Fruit fly (Drosophila melanogaster): ENCODE measurements around the gene CG12104.

The CG12104 gene

DNA sequence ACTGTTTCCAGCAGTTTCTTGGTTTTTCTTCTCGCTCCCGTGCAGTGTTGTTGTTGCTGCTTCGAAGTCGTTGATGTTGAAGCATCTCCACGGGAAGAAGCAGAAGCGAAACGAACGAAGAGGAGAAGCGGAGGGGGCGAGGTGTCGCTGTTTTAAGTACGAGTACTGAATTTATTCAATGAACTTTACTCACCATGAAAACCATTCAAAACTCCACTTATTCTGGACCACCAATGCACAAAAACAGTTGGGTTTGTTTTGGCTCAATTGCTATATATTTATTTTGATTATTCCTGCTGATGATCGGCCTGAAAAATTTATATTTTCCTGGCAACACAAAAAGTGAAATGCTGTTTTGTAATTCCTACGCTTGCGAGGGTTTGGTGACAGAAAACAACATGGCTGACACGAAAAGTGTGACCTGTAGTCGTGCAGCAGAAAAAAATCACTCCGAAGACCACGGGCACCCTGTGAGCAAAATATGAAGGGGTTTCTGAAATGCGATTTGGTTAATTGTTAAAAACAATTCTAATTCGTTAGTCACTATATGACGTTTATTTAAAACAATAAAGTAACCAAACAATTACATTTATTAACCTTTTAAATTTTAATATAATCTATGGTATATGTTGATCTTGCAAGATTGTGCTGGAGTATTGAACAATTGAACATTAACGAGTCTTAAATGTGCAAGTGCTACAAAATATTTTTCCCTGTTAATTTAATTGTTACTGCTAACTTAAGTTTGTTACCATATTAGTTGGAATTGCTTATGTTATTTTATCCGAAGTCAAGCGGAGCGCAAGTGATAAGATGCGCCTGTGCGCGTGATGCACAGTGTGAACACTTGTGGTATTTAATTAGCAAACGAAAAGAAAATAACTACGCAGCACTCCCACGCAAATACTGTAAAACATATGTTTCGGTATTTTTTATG, 34.0 kb downstream of the CG12104 start, which contains the start of gene CG7879 (continued):
- no peak for TF ChIP-seq Hey (tag; optimal IDR thresholded peaks at IDR 0.05)
- no peak; the same call in 1 of the 2 replicates for TF ChIP-seq Ptx1 (GFP tag; IDR thresholded peaks at IDR 0.05)
- TF ChIP-seq Eip74EF (GFP tag; optimal IDR thresholded peaks at IDR 0.05) = no peak
- TF ChIP-seq CG30403 (GFP tag; optimal IDR thresholded peaks at IDR 0.05) = peak; percentile 68
- TF ChIP-seq Hr3 (GFP tag; optimal IDR thresholded peaks at IDR 0.05) = peak; percentile 16
- peak; percentile 22; the same call in 1 of the 2 replicates for TF ChIP-seq NFAT (GFP tag; IDR thresholded peaks at IDR 0.05)
- no peak for TF ChIP-seq CG4328 (GFP tag; optimal IDR thresholded peaks at IDR 0.05)
- peak; percentile 31 for TF ChIP-seq pum (GFP tag; optimal IDR thresholded peaks at IDR 0.05)
- TF ChIP-seq cg (GFP tag; optimal IDR thresholded peaks at IDR 0.05) = no peak
- TF ChIP-seq CG10321 (GFP tag; IDR thresholded peaks at IDR 0.05) = no peak
- peak; percentile 29 for TF ChIP-seq CG13424 (tag; optimal IDR thresholded peaks at IDR 0.05)
- TF ChIP-seq CG6654 (GFP tag; optimal IDR thresholded peaks at IDR 0.05) = no peak
- peak; percentile 98 for TF ChIP-seq nerfin-1 (tag; optimal IDR thresholded peaks at IDR 0.05)
- no peak for TF ChIP-seq D19A (tag; optimal IDR thresholded peaks at IDR 0.05)
- TF ChIP-seq mam (GFP tag; optimal IDR thresholded peaks at IDR 0.05) = peak; percentile 46
- TF ChIP-seq Kr (GFP tag; optimal IDR thresholded peaks at IDR 0.05) = no peak
- TF ChIP-seq Lhr (GFP tag; optimal IDR thresholded peaks at IDR 0.05) = peak; percentile 27
- no peak for TF ChIP-seq emc (GFP tag; optimal IDR thresholded peaks at IDR 0.05)
- no peak for TF ChIP-seq Dfd (GFP tag; optimal IDR thresholded peaks at IDR 0.05)
- TF ChIP-seq CG3995 (GFP tag; optimal IDR thresholded peaks at IDR 0.05) = peak; percentile 55
- peak; percentile 7 for TF ChIP-seq gcm (GFP tag; optimal IDR thresholded peaks at IDR 0.05)
- no peak for TF ChIP-seq fd64A (GFP tag; optimal IDR thresholded peaks at IDR 0.05)
- no peak for TF ChIP-seq CG10462 (GFP tag; optimal IDR thresholded peaks at IDR 0.05)
- TF ChIP-seq tin (GFP tag; optimal IDR thresholded peaks at IDR 0.05) = peak; percentile 8
- peak in 1 of 2 experiments; percentile 11 for TF ChIP-seq dpn (GFP tag; optimal IDR thresholded peaks at IDR 0.05)
- no peak for TF ChIP-seq CG3726 (GFP tag; IDR thresholded peaks at IDR 0.05)
- no peak for TF ChIP-seq Asciz (GFP tag; optimal IDR thresholded peaks at IDR 0.05)
- no peak for TF ChIP-seq CG7271 (tag; optimal IDR thresholded peaks at IDR 0.05)
- TF ChIP-seq CG14014 (GFP tag; IDR thresholded peaks at IDR 0.05) = no peak
- no peak for TF ChIP-seq Opbp (GFP tag; IDR thresholded peaks at IDR 0.05; ENCODE audit: partially characterized antibody)
- TF ChIP-seq CG8478 (optimal IDR thresholded peaks at IDR 0.05) = no peak
- no peak for TF ChIP-seq CG2120 (GFP tag; optimal IDR thresholded peaks at IDR 0.05)
- TF ChIP-seq cwo (GFP tag; optimal IDR thresholded peaks at IDR 0.05) = no peak
- TF ChIP-seq hbn (GFP tag; IDR thresholded peaks at IDR 0.05; ENCODE audit: partially characterized antibody) = no peak; the same call in 1 of the 2 replicates
- TF ChIP-seq CG10431 (GFP tag; optimal IDR thresholded peaks at IDR 0.05) = no peak
- no peak for TF ChIP-seq C15 (GFP tag; IDR thresholded peaks at IDR 0.05)
- TF ChIP-seq CG2202 (tag; optimal IDR thresholded peaks at IDR 0.05) = no peak
- TF ChIP-seq CG3407 (GFP tag; optimal IDR thresholded peaks at IDR 0.05) = no peak
- no peak for TF ChIP-seq CG10274 (GFP tag; optimal IDR thresholded peaks at IDR 0.05)
- no peak for TF ChIP-seq fru (optimal IDR thresholded peaks at IDR 0.05)
- no peak for TF ChIP-seq inv (GFP tag; IDR thresholded peaks at IDR 0.05; ENCODE audit: partially characterized antibody)
- TF ChIP-seq unpg (GFP tag; optimal IDR thresholded peaks at IDR 0.05) = no peak
- TF ChIP-seq Oli (tag; optimal IDR thresholded peaks at IDR 0.05) = peak; percentile 42
- no peak for TF ChIP-seq CG32532 (GFP tag; IDR thresholded peaks at IDR 0.05)
- TF ChIP-seq CG42726 (GFP tag; IDR thresholded peaks at IDR 0.05; ENCODE audit: partially characterized antibody) = no peak
- no peak for TF ChIP-seq CG7786 (GFP tag; optimal IDR thresholded peaks at IDR 0.05)
- TF ChIP-seq H2.0 (GFP tag; IDR thresholded peaks at IDR 0.05) = 0 out of 2 replicates have a peak, but pooled peaks have one; percentile 13
- peak; percentile 20; the same call in 1 of the 2 replicates for TF ChIP-seq CG1024 (GFP tag; IDR thresholded peaks at IDR 0.05)
